Worm (Caenorhabditis elegans) whole organism, L1 larva: ENCODE measurements around the gene pcn-1.

Experiments
- lin-15B ChIP-seq: fragments of 150-350 bp; sonication (generic microtip); optimal IDR thresholded peaks from 3 replicates; lab custom pipeline; 2014; ENCODE audit warnings: missing biosample characterization, missing genetic modification characterization
- lin-35 ChIP-seq, 2 experiments: fragments of 150-350 bp; optimal IDR thresholded peaks; 2 replicates each; lab custom pipeline; 2014; ENCODE audit warnings: missing biosample characterization in 2 of 2, missing genetic modification characterization in 2 of 2, missing genetic modification reagents in 2 of 2
- lin-39 ChIP-seq: fragments of 150-350 bp; optimal IDR thresholded peaks from 2 replicates; lab custom pipeline; 2014; ENCODE audit warnings: missing biosample characterization, missing genetic modification reagents, missing genetic modification characterization
- lir-3 ChIP-seq: sonication (generic microtip); optimal IDR thresholded peaks from 2 replicates; lab custom pipeline; 2016; ENCODE audit warnings: mild to moderate bottlenecking, missing genetic modification characterization, moderate library complexity, missing compliant biosample characterization; ENCODE audit not compliant: poor library complexity
- lsy-2 ChIP-seq, 2 experiments: fragments of 150-350 bp; optimal IDR thresholded peaks; 2 replicates each; lab custom pipeline; 2014; ENCODE audit warnings: missing biosample characterization in 2 of 2, missing genetic modification characterization in 2 of 2
- mdl-1 ChIP-seq, 2 experiments: fragments of 150-350 bp; optimal IDR thresholded peaks; 2 replicates each; lab custom pipeline; 2014 to 2017; ENCODE audit warnings: missing biosample characterization in 2 of 2, missing genetic modification characterization in 2 of 2, inconsistent platforms in 1 of 2
- nhr-237 ChIP-seq: fragments of 150-350 bp; optimal IDR thresholded peaks from 2 replicates; lab custom pipeline; 2014; ENCODE audit warnings: missing biosample characterization, missing genetic modification characterization
- nhr-28 ChIP-seq: fragments of 150-350 bp; optimal IDR thresholded peaks from 2 replicates; lab custom pipeline; 2014; ENCODE audit warnings: missing biosample characterization, missing genetic modification characterization
- skn-1 ChIP-seq: fragments of 150-350 bp; optimal IDR thresholded peaks from 2 replicates; lab custom pipeline; 2014; ENCODE audit warnings: missing biosample characterization, missing genetic modification characterization
- tbx-2 ChIP-seq: sonication (generic microtip); optimal IDR thresholded peaks from 2 replicates; lab custom pipeline; 2016; ENCODE audit warnings: missing genetic modification characterization, missing compliant biosample characterization
- unc-130 ChIP-seq: fragments of 150-350 bp; optimal IDR thresholded peaks from 2 replicates; lab custom pipeline; 2017; ENCODE audit warnings: missing biosample characterization, missing genetic modification characterization, inconsistent platforms
- unc-86 ChIP-seq: sonication (generic microtip); optimal IDR thresholded peaks from 2 replicates; lab custom pipeline; 2016; ENCODE audit warnings: missing genetic modification characterization, missing compliant biosample characterization

DNA sequence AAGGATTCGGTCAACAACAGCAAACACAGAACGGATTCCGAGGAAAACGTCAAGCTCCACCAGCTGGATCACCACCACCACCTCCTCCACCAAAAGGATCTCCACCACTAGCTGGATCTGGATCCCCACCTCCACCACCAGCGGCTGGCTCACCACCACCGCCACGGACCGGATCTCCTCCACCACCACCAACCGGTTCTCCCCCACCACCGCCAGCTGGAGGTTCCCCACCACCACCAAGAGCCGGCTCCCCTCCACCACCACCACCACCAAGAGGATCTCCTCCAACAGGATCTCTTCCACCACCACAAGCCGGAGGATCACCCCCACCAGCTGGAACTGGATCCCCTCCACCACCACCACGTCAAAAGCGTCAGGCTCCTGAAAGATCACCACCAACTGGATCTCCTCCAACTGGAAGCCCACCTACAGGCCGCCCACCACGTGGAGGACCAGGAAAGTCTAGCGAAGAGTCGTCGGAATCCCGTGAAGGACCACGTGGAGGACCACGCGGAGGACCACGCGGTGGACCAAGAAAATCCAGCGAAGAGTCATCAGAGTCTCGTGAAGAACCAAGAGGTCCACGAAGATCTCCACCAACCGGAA, 27.5 kb upstream of the pcn-1 start:
- TF ChIP-seq lin-35 (GFP tag; optimal IDR thresholded peaks at IDR 0.05; lab: Kevin White, UChicago) (no peak), lsy-2 (tag; optimal IDR thresholded peaks at IDR 0.05; lab: Kevin White, UChicago) (no peak), nhr-237 (tag; lab: Kevin White, UChicago) (no peak), unc-86 (tag; lab: Kevin White, UChicago) (no peak), tbx-2 (tag; lab: Kevin White, UChicago) (no peak), nhr-28 (tag; lab: Kevin White, UChicago) (no peak), lin-39 (no peak), lin-15B (no peak), unc-130 (tag; lab: Kevin White, UChicago) (no peak), mdl-1 (tag; optimal IDR thresholded peaks at IDR 0.05; lab: Kevin White, UChicago) (no peak), skn-1 (tag; lab: Kevin White, UChicago) (no peak), lir-3 (tag; lab: Kevin White, UChicago) (no peak)
